Worm (Caenorhabditis elegans) whole organism, midembryonic: ENCODE measurements around the gene nemt-1.
"Not testable (repeated sequence)": the region's sequence is repeated elsewhere in the genome, so short reads cannot be mapped to it uniquely, and the experiment has no call there.

Experiments
- T22C8.4 ChIP-seq: fragments of 200-800 bp; sonication (Bioruptor generic); IDR thresholded peaks from 2 replicates; pipeline ENCODE4 v1.3.6; 2022; ENCODE audit warnings: missing genetic modification characterization, missing compliant biosample characterization
- flt-1 ChIP-seq: fragments of 200-800 bp; sonication (Bioruptor generic); IDR thresholded peaks from 2 replicates; pipeline ENCODE4 v1.3.6; 2022; ENCODE audit warnings: missing genetic modification characterization, missing compliant biosample characterization
- klf-2 ChIP-seq: fragments of 200-800 bp; sonication (Bioruptor generic); conservative IDR thresholded peaks from 2 replicates; pipeline ENCODE4 v1.3.6; 2022; ENCODE audit warnings: missing genetic modification reagents, missing genetic modification characterization, missing compliant biosample characterization
- med-1 ChIP-seq: sonication (generic microtip); optimal IDR thresholded peaks from 2 replicates; lab custom pipeline; 2017; ENCODE audit warnings: missing genetic modification characterization, mild to moderate bottlenecking, missing compliant biosample characterization, antibody characterized with exemption, missing genetic modification reagents; ENCODE audit not compliant: insufficient read depth
- ref-1 ChIP-seq: fragments of 200-800 bp; sonication (Bioruptor generic); conservative IDR thresholded peaks from 2 replicates; pipeline ENCODE4 v1.3.6; 2022; ENCODE audit warnings: missing genetic modification reagents, missing genetic modification characterization, missing compliant biosample characterization
- tab-1 ChIP-seq: fragments of 200-800 bp; sonication (Bioruptor generic); IDR thresholded peaks from 2 replicates; pipeline ENCODE4 v1.3.6; 2022; ENCODE audit warnings: missing genetic modification characterization, missing compliant biosample characterization
- ztf-23 ChIP-seq: fragments of 200-800 bp; sonication (Bioruptor generic); IDR thresholded peaks from 2 replicates; pipeline ENCODE4 v1.3.6; 2022; ENCODE audit warnings: missing genetic modification reagents, missing genetic modification characterization, missing compliant biosample characterization

DNA sequence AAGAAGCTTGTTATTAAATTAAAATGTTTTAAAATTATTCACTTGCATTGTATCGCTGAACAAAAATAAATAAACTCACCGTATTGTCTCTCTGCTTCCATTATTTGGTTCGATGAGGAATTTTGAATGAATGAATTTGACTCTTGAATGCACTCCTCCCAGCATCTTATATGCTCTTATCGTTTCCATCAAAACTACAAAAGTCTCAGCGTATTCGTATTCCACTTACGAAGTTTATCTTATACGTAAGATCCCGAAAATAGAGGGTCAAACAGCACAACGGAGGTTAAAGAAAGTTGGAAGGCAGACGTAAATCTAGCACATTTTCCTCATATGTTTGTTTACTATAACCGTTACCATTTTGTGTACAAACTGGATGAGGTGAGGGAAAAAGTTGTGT is 32.9 kb downstream of the nemt-1 start, which contains the start of gene nhr-267:
- not testable (repeated sequence) for TF ChIP-seq klf-2 (GFP tag; lab: Robert Waterston, UW); flt-1 (GFP tag; lab: Robert Waterston, UW); ztf-23; ref-1 (GFP tag; lab: Robert Waterston, UW); tab-1 (GFP tag; lab: Robert Waterston, UW); T22C8.4 (GFP tag; lab: Robert Waterston, UW); med-1
